Fruit fly (Drosophila melanogaster): Measurements from ENCODE around the gene CG34126.

dm6 chr2L:4955094-4955823 is 26.2 kb upstream of the CG34126 start, which contains the start of the genes Jon25Bi and Marcal1:
- no peak for TF ChIP-seq ovo (GFP tag; optimal IDR thresholded peaks at IDR 0.05)
- no peak for TF ChIP-seq toe (GFP tag; optimal IDR thresholded peaks at IDR 0.05)
- no peak for TF ChIP-seq kay (GFP tag; ENCODE audit: borderline replicate concordance)
- no peak for TF ChIP-seq Hr96 (GFP tag; optimal IDR thresholded peaks at IDR 0.05)
- TF ChIP-seq CG1620 (GFP tag; optimal IDR thresholded peaks at IDR 0.05) = no peak
- TF ChIP-seq CG7101 (tag; optimal IDR thresholded peaks at IDR 0.05) = no peak
- no peak for TF ChIP-seq tj (GFP tag; optimal IDR thresholded peaks at IDR 0.05)
- TF ChIP-seq CG5204 (GFP tag; optimal IDR thresholded peaks at IDR 0.05) = no peak
- no peak for TF ChIP-seq Clk (GFP tag; optimal IDR thresholded peaks at IDR 0.05)
- TF ChIP-seq Mnt (GFP tag; optimal IDR thresholded peaks at IDR 0.05) = no peak
- no peak for TF ChIP-seq Crg-1 (GFP tag; optimal IDR thresholded peaks at IDR 0.05)
- no peak for TF ChIP-seq CG7045 (GFP tag; optimal IDR thresholded peaks at IDR 0.05)
- TF ChIP-seq CG14711 (tag; optimal IDR thresholded peaks at IDR 0.05) = no peak

Measured in whole organism, adult.